Worm (Caenorhabditis elegans) whole organism, early embryonic: ENCODE data around the gene nhr-192.

Experiments
- B0310.2 ChIP-seq: sonication (generic microtip); optimal IDR thresholded peaks from 2 replicates; lab custom pipeline; 2016; ENCODE audit warnings: mild to moderate bottlenecking, missing genetic modification characterization, missing compliant biosample characterization
- F13C5.2 ChIP-seq: sonication (generic microtip); optimal IDR thresholded peaks from 2 replicates; lab custom pipeline; 2017; ENCODE audit warnings: mild to moderate bottlenecking, missing genetic modification characterization, inconsistent platforms, missing compliant biosample characterization
- aly-1 ChIP-seq: sonication (generic microtip); optimal IDR thresholded peaks from 2 replicates; lab custom pipeline; 2016; ENCODE audit warnings: missing genetic modification characterization, missing compliant biosample characterization
- ama-1 ChIP-seq: fragments of 150-350 bp; optimal IDR thresholded peaks from 2 replicates; lab custom pipeline; 2014
- ceh-13 ChIP-seq: fragments of 200-800 bp; sonication (Bioruptor generic); optimal IDR thresholded peaks from 2 replicates; lab custom pipeline; 2018; ENCODE audit warnings: mild to moderate bottlenecking, missing genetic modification characterization, missing compliant biosample characterization
- ceh-36 ChIP-seq: sonication (generic microtip); optimal IDR thresholded peaks from 2 replicates; lab custom pipeline; 2016; ENCODE audit warnings: missing genetic modification characterization, inconsistent platforms, missing compliant biosample characterization
- ets-7 ChIP-seq: sonication (generic microtip); optimal IDR thresholded peaks from 2 replicates; lab custom pipeline; 2016; ENCODE audit warnings: missing genotype, missing genetic modification characterization, missing compliant biosample characterization
- flt-1 ChIP-seq: fragments of 200-800 bp; sonication (Bioruptor generic); IDR thresholded peaks from 2 replicates; pipeline ENCODE4 v1.3.6; 2022; ENCODE audit warnings: missing genetic modification characterization, missing compliant biosample characterization
- hmbx-1 ChIP-seq: sonication (generic microtip); optimal IDR thresholded peaks from 2 replicates; lab custom pipeline; 2016; ENCODE audit warnings: mild to moderate bottlenecking, missing genetic modification characterization, missing compliant biosample characterization
- hmg-4 ChIP-seq: fragments of 200-800 bp; sonication (Bioruptor generic); optimal IDR thresholded peaks from 2 replicates; lab custom pipeline; 2018; ENCODE audit warnings: mild to moderate bottlenecking, missing genetic modification characterization, missing compliant biosample characterization
- hnd-1 ChIP-seq: sonication (generic microtip); optimal IDR thresholded peaks from 2 replicates; lab custom pipeline; 2016; ENCODE audit warnings: missing genetic modification characterization, missing compliant biosample characterization
- pes-1 ChIP-seq: fragments of 200-800 bp; sonication (Bioruptor generic); IDR thresholded peaks from 2 replicates; pipeline ENCODE4 v1.3.6; 2022; ENCODE audit warnings: missing genetic modification reagents, missing genetic modification characterization, missing compliant biosample characterization
- scrt-1 ChIP-seq: fragments of 200-800 bp; sonication (Bioruptor generic); IDR thresholded peaks from 2 replicates; pipeline ENCODE4 v1.3.6; 2022; ENCODE audit warnings: missing genetic modification characterization, missing compliant biosample characterization
- sea-1 ChIP-seq: fragments of 200-800 bp; sonication (Bioruptor generic); conservative IDR thresholded peaks from 2 replicates; pipeline ENCODE4 v1.3.6; 2022; ENCODE audit warnings: missing genetic modification characterization, missing compliant biosample characterization
- tbx-11 ChIP-seq: fragments of 200-800 bp; sonication (Bioruptor generic); IDR thresholded peaks from 2 replicates; pipeline ENCODE4 v1.3.6; 2022; ENCODE audit warnings: missing genetic modification characterization, missing compliant biosample characterization
- tbx-37 ChIP-seq: fragments of 200-800 bp; sonication (Bioruptor generic); conservative IDR thresholded peaks from 2 replicates; pipeline ENCODE4 v1.3.6; 2022; ENCODE audit warnings: missing genetic modification reagents, missing genetic modification characterization, missing compliant biosample characterization
- tra-4 ChIP-seq: sonication (generic microtip); optimal IDR thresholded peaks from 2 replicates; lab custom pipeline; 2017; ENCODE audit warnings: missing genetic modification characterization, missing compliant biosample characterization

nhr-192 gene

ce11 chrV:10104785-10105310 is 34.4 kb upstream of the nhr-192 start, which contains the start of gene ugt-17:
Gene ugt-17, minus strand, starts transcription at chrV:10104964.
- TF ChIP-seq ama-1 (lab: Kevin White, UChicago): no peak
- no peak for TF ChIP-seq hnd-1

- no peak for TF ChIP-seq hnd-1
- no peak for TF ChIP-seq ceh-36
- no peak for TF ChIP-seq scrt-1 (GFP tag; lab: Robert Waterston, UW)
- TF ChIP-seq ets-7: no peak
- no peak for TF ChIP-seq tbx-37 (GFP tag; lab: Robert Waterston, UW)
- TF ChIP-seq B0310.2 (tag; lab: Kevin White, UChicago): no peak
- TF ChIP-seq hmg-4: no peak
- TF ChIP-seq hmbx-1 (tag; lab: Kevin White, UChicago): no peak
- no peak for TF ChIP-seq ceh-13
- no peak for TF ChIP-seq flt-1
- TF ChIP-seq F13C5.2 (tag; lab: Kevin White, UChicago): no peak
- no peak for TF ChIP-seq sea-1 (GFP tag; lab: Robert Waterston, UW)
- TF ChIP-seq ama-1 (lab: Kevin White, UChicago): no peak
- TF ChIP-seq tbx-11 (GFP tag; lab: Robert Waterston, UW): no peak
- TF ChIP-seq aly-1 (tag; lab: Kevin White, UChicago): no peak
- no peak for TF ChIP-seq pes-1 (GFP tag; lab: Robert Waterston, UW)
- no peak for TF ChIP-seq tra-4 (tag; lab: Kevin White, UChicago)
These were observed 33.4 kb upstream of the nhr-192 start for ce11 chrV:10103811-10104210.

ce11 chrV:10101916-10102315 is 31.5 kb upstream of the nhr-192 start, which contains the start of gene C08B6.14:
Gene C08B6.14, minus strand, starts transcription at chrV:10102016.
- TF ChIP-seq hmg-4: no peak
- TF ChIP-seq hnd-1: no peak
- TF ChIP-seq scrt-1 (GFP tag; lab: Robert Waterston, UW): no peak
- no peak for TF ChIP-seq aly-1 (tag; lab: Kevin White, UChicago)
- no peak for TF ChIP-seq B0310.2 (tag; lab: Kevin White, UChicago)
- no peak for TF ChIP-seq tbx-11 (GFP tag; lab: Robert Waterston, UW)
- TF ChIP-seq ceh-36: no peak
- no peak for TF ChIP-seq hmbx-1 (tag; lab: Kevin White, UChicago)
- no peak for TF ChIP-seq pes-1 (GFP tag; lab: Robert Waterston, UW)
- no peak for TF ChIP-seq flt-1
- TF ChIP-seq tra-4 (tag; lab: Kevin White, UChicago): no peak
- no peak for TF ChIP-seq tbx-37 (GFP tag; lab: Robert Waterston, UW)
- no peak for TF ChIP-seq sea-1 (GFP tag; lab: Robert Waterston, UW)
- TF ChIP-seq ets-7: no peak

- no peak for TF ChIP-seq tbx-37 (GFP tag; lab: Robert Waterston, UW)
- no peak for TF ChIP-seq ceh-13
- no peak for TF ChIP-seq pes-1 (GFP tag; lab: Robert Waterston, UW)
- no peak for TF ChIP-seq B0310.2 (tag; lab: Kevin White, UChicago)
- no peak for TF ChIP-seq tbx-11 (GFP tag; lab: Robert Waterston, UW)
- no peak for TF ChIP-seq tra-4 (tag; lab: Kevin White, UChicago)
- TF ChIP-seq hmg-4: no peak
- TF ChIP-seq aly-1 (tag; lab: Kevin White, UChicago): no peak
- no peak for TF ChIP-seq ama-1 (lab: Kevin White, UChicago)
- TF ChIP-seq flt-1: no peak
- TF ChIP-seq hmbx-1 (tag; lab: Kevin White, UChicago): no peak
- TF ChIP-seq ets-7: no peak
- no peak for TF ChIP-seq ceh-36
- TF ChIP-seq sea-1 (GFP tag; lab: Robert Waterston, UW): no peak
- TF ChIP-seq F13C5.2 (tag; lab: Kevin White, UChicago): no peak
These were observed 28.0 kb upstream of the nhr-192 start, which contains the start of gene ugt-47 for ce11 chrV:10098429-10098828. Gene ugt-47, minus strand, starts transcription at chrV:10098597.

ce11 chrV:10096932-10097331 is 26.5 kb upstream of the nhr-192 start:
- TF ChIP-seq hmg-4 (no peak), ama-1 (lab: Kevin White, UChicago) (no peak), tbx-37 (GFP tag; lab: Robert Waterston, UW) (no peak), tra-4 (tag; lab: Kevin White, UChicago) (no peak), ets-7 (no peak), hmbx-1 (tag; lab: Kevin White, UChicago) (no peak), hnd-1 (no peak), F13C5.2 (tag; lab: Kevin White, UChicago) (no peak), tbx-11 (GFP tag; lab: Robert Waterston, UW) (no peak), B0310.2 (tag; lab: Kevin White, UChicago) (no peak), ceh-13 (no peak), aly-1 (tag; lab: Kevin White, UChicago) (no peak)

- TF ChIP-seq tra-4 (tag; lab: Kevin White, UChicago): no peak
- no peak for TF ChIP-seq ama-1 (lab: Kevin White, UChicago)
- no peak for TF ChIP-seq B0310.2 (tag; lab: Kevin White, UChicago)
- TF ChIP-seq tbx-37 (GFP tag; lab: Robert Waterston, UW): no peak
- TF ChIP-seq ceh-36: no peak
- no peak for TF ChIP-seq sea-1 (GFP tag; lab: Robert Waterston, UW)
- TF ChIP-seq aly-1 (tag; lab: Kevin White, UChicago): no peak
- no peak for TF ChIP-seq hmbx-1 (tag; lab: Kevin White, UChicago)
- no peak for TF ChIP-seq tbx-11 (GFP tag; lab: Robert Waterston, UW)
- no peak for TF ChIP-seq F13C5.2 (tag; lab: Kevin White, UChicago)
- no peak for TF ChIP-seq ets-7
- TF ChIP-seq ceh-13: no peak
- no peak for TF ChIP-seq hmg-4
- TF ChIP-seq scrt-1 (GFP tag; lab: Robert Waterston, UW): no peak
- TF ChIP-seq pes-1 (GFP tag; lab: Robert Waterston, UW): no peak
- TF ChIP-seq hnd-1: no peak
- TF ChIP-seq flt-1: no peak
These were observed 23.9 kb upstream of the nhr-192 start, which contains the start of gene srd-49 for ce11 chrV:10094374-10094773. Gene srd-49, plus strand, starts transcription at chrV:10094674.

- TF ChIP-seq pes-1 (GFP tag; lab: Robert Waterston, UW) (no peak), ama-1 (lab: Kevin White, UChicago) (no peak)
These were observed 20.7 kb upstream of the nhr-192 start, which contains the start of gene R04B5.11 for ce11 chrV:10091152-10091551. Gene R04B5.11, minus strand, starts transcription at chrV:10091252.
